Worm (Caenorhabditis elegans): ENCODE data around the gene ZK1320.7.

The ZK1320.7 gene

DNA sequence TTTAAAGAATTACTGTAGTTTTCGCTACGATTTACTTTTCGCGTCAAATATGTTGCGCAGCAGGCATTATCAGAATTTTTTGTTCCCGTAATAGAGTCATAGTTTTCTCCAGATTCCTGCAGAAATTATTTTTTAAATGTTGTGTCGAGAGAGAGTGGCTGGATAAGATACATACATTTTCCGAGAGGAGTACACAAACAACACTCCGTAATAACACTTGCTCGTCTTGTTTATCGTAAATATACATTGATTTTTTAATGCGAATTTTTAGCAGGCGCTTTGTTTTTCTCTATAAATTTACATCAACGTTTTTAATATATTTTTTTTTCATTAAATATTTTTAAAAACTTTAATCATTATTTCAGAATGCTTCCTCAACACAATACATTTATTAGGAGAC lies 2.4 kb upstream of the ZK1320.7 start, which contains the start of gene taf-8 (continued):
- TF ChIP-seq nhr-111 (GFP tag; optimal IDR thresholded peaks at IDR 0.05) (no peak), fos-1 (tag; optimal IDR thresholded peaks at IDR 0.05) (no peak), unc-62 (GFP tag; optimal IDR thresholded peaks at IDR 0.05 in 1 of 2) (peak in 1 of 2 experiments; percentile 59), unc-62 (tag; optimal IDR thresholded peaks at IDR 0.05) (no peak), fkh-10 (GFP tag; optimal IDR thresholded peaks at IDR 0.05) (peak; percentile 26), spr-1 (tag; optimal IDR thresholded peaks at IDR 0.05) (no peak), nhr-28 (tag; optimal IDR thresholded peaks at IDR 0.05) (peak; percentile 9), Y48G9A.11 (GFP tag; IDR thresholded peaks at IDR 0.05) (peak; percentile 98)

DNA sequence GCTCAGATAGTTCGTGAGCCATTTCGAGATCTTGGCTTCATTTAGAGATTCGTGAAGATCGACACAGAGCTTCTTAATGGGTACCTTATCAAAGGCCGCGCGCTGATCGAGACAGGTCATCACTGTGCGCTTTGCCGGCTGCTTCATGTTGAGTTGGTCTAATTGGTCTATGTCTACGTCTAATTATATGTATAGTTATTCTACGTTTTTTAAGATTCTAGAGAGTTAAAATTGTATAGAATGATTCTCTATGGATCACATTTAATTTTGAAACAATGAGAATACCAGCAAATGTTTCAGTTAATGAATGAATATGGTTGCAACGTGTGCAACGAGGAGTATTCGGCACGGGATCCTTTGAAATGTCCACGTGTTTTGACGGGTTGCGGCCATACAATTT lies 3.3 kb downstream of the ZK1320.7 start, which contains the start of gene arc-1:
Gene arc-1 (plus strand): TSS at position 301 of the 400 bp plus-strand sequence.
- TF ChIP-seq nhr-111 (GFP tag; optimal IDR thresholded peaks at IDR 0.05) (no peak), lin-1 (GFP tag; IDR thresholded peaks at IDR 0.05) (no peak)

DNA sequence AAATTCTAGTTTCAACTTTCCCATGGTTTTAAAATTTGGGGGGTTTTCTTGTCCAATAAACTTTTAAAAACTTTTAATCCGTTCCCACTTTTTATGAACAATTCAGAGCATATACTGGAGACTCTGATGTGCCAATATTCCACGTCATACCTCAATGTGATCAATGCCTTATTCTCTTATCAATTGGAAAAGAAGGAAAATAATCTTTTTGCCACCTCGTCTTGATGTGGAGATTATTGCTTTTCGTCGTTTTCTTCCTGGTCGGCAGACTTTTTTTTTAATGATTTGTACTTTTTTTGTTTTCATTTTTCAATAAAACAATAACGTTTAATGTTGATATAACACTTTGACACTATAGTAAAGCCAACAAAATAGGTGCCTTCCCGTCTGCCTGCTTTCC lies 6.1 kb downstream of the ZK1320.7 start:
- no peak for TF ChIP-seq mes-2 (tag; optimal IDR thresholded peaks at IDR 0.05; ENCODE audit: poor library complexity, severe bottlenecking)
- TF ChIP-seq lin-39 (tag; optimal IDR thresholded peaks at IDR 0.05): no peak
- TF ChIP-seq hlh-11 (tag; optimal IDR thresholded peaks at IDR 0.05): no peak
- TF ChIP-seq pqm-1 (tag; optimal IDR thresholded peaks at IDR 0.05): peak; percentile 90
- TF ChIP-seq nhr-77 (tag; optimal IDR thresholded peaks at IDR 0.05): peak; percentile 7
- no peak for TF ChIP-seq lin-29 (GFP tag; IDR thresholded peaks at IDR 0.05)
- TF ChIP-seq T26A8.4 (GFP tag; IDR thresholded peaks at IDR 0.05): no peak
- TF ChIP-seq hif-1 (tag; optimal IDR thresholded peaks at IDR 0.05): no peak
- peak; percentile 5 for TF ChIP-seq nhr-28 (tag; optimal IDR thresholded peaks at IDR 0.05)
- TF ChIP-seq dve-1 (tag; optimal IDR thresholded peaks at IDR 0.05; ENCODE audit: insufficient read depth): peak; percentile 56
- TF ChIP-seq F44E2.7 (GFP tag; IDR thresholded peaks at IDR 0.05): no peak
- no peak for TF ChIP-seq Y75B8A.6 (GFP tag; IDR thresholded peaks at IDR 0.05)
- no peak for TF ChIP-seq daf-19 (GFP tag; conservative IDR thresholded peaks at IDR 0.05)
- no peak for TF ChIP-seq ceh-28 (tag; optimal IDR thresholded peaks at IDR 0.05)
- TF ChIP-seq T20F7.1 (GFP tag; optimal IDR thresholded peaks at IDR 0.05): no peak
- no peak for TF ChIP-seq tag-97 (GFP tag; IDR thresholded peaks at IDR 0.05)
- no peak for TF ChIP-seq dmd-8 (GFP tag; IDR thresholded peaks at IDR 0.05)
- no peak for TF ChIP-seq aha-1 (tag)
- TF ChIP-seq lsy-2 (tag; optimal IDR thresholded peaks at IDR 0.05): peak in 1 of 2 experiments; percentile 21
- no peak for TF ChIP-seq ZK337.2 (GFP tag; IDR thresholded peaks at IDR 0.05)
- no peak for TF ChIP-seq mxl-2 (GFP tag; conservative IDR thresholded peaks at IDR 0.05)
- TF ChIP-seq Y5F2A.4 (GFP tag; optimal IDR thresholded peaks at IDR 0.05): no peak
- no peak for TF ChIP-seq egl-43 (GFP tag; IDR thresholded peaks at IDR 0.05)
- no peak for TF ChIP-seq zfp-2 (tag; optimal IDR thresholded peaks at IDR 0.05)
- no peak for TF ChIP-seq nhr-42 (GFP tag; IDR thresholded peaks at IDR 0.05)
- TF ChIP-seq dmd-6 (GFP tag; IDR thresholded peaks at IDR 0.05): peak; percentile 19; the same call in 1 of the 2 replicates
- TF ChIP-seq ctbp-1 (GFP tag; IDR thresholded peaks at IDR 0.05): no peak
- TF ChIP-seq daf-16 (GFP tag; optimal IDR thresholded peaks at IDR 0.05): no peak
- peak; percentile 24 for TF ChIP-seq daf-16 (tag; optimal IDR thresholded peaks at IDR 0.05)
- no peak for TF ChIP-seq nhr-102 (tag; optimal IDR thresholded peaks at IDR 0.05)
- no peak for TF ChIP-seq Y48G9A.11 (GFP tag; IDR thresholded peaks at IDR 0.05)
- TF ChIP-seq spr-1 (tag; optimal IDR thresholded peaks at IDR 0.05): no peak
- TF ChIP-seq duxl-1 (tag; optimal IDR thresholded peaks at IDR 0.05; ENCODE audit: poor library complexity): no peak
- TF ChIP-seq skn-1 (tag; optimal IDR thresholded peaks at IDR 0.05): no peak

All from whole organism, L4 larva.